Worm (Caenorhabditis elegans): ENCODE results near the gene irld-67.

Gene irld-67

DNA sequence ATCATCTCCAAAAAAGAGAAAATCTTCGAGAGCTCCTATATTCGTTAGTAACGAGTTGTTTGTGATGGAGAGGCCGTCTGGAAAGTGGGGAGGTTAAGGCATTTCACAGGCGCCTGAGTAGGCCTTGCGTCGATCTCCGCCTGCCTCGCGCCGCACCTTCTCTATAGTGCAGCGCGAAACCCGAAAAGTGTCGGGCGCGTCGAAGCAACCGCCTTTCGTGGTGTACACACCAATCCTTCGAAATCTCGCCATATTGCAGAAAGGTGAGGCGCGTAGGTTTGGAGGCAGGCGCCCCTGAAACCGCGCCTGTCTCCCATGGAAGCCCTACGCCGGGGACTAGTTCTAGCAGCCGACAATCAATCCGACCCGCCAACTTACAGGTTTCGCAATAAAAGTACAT is 4.4 kb downstream of the irld-67 start:
- TF ChIP-seq zim-3 (tag; optimal IDR thresholded peaks at IDR 0.05) (no peak), ztf-28 (GFP tag; IDR thresholded peaks at IDR 0.05) (0 out of 2 replicates have a peak, but pooled peaks have one; percentile 10), hlh-26 (GFP tag; conservative IDR thresholded peaks at IDR 0.05) (no peak), snpc-1.1 (tag; optimal IDR thresholded peaks at IDR 0.05; ENCODE audit: insufficient read depth) (peak; percentile 54), zfh-2 (GFP tag; conservative IDR thresholded peaks at IDR 0.05) (peak; percentile 81)

ce11 chrII:2927533-2927932 is 6.7 kb downstream of the irld-67 start, which contains the start of the genes ZK355.3 and ZK355.8:
Gene ZK355.3 (minus strand): TSS chrII:2927633.
Gene ZK355.8 (plus strand): TSS chrII:2927804.
- no peak for TF ChIP-seq snpc-3.4 (tag; optimal IDR thresholded peaks at IDR 0.05)
- peak; percentile 49 for TF ChIP-seq zfh-2 (GFP tag; conservative IDR thresholded peaks at IDR 0.05)

ce11 chrII:2925806-2926558 is 8.3 kb downstream of the irld-67 start:
- TF ChIP-seq Y53G8AR.9 (GFP tag; conservative IDR thresholded peaks at IDR 0.05), result no peak
- no peak for TF ChIP-seq rec-8 (tag; optimal IDR thresholded peaks at IDR 0.05)
- TF ChIP-seq sea-2 (GFP tag; IDR thresholded peaks at IDR 0.05), result no peak
- no peak for TF ChIP-seq hsf-1 (GFP tag; IDR thresholded peaks at IDR 0.05)
- TF ChIP-seq mcd-1 (GFP tag; IDR thresholded peaks at IDR 0.05), result 0 out of 2 replicates have a peak, but pooled peaks have one; percentile 28
- TF ChIP-seq lin-35 (GFP tag; optimal IDR thresholded peaks at IDR 0.05), result no peak
- no peak for TF ChIP-seq efl-1 (GFP tag; optimal IDR thresholded peaks at IDR 0.05)
- peak; percentile 15 for TF ChIP-seq F10E7.11 (tag; optimal IDR thresholded peaks at IDR 0.05)
- no peak for TF ChIP-seq F52B5.7 (tag; optimal IDR thresholded peaks at IDR 0.05)
- no peak for TF ChIP-seq ceh-27 (GFP tag; optimal IDR thresholded peaks at IDR 0.05)
- TF ChIP-seq chd-7 (tag; optimal IDR thresholded peaks at IDR 0.05), result no peak
- TF ChIP-seq egl-18 (GFP tag; IDR thresholded peaks at IDR 0.05), result no peak
- TF ChIP-seq egrh-3 (GFP tag; IDR thresholded peaks at IDR 0.05), result peak; percentile 72
- no peak for TF ChIP-seq ztf-28 (GFP tag; IDR thresholded peaks at IDR 0.05)
- TF ChIP-seq bed-1 (GFP tag; IDR thresholded peaks at IDR 0.05), result no peak
- no peak for TF ChIP-seq madf-6 (GFP tag; IDR thresholded peaks at IDR 0.05)
- TF ChIP-seq cebp-1 (GFP tag; IDR thresholded peaks at IDR 0.05), result no peak
- TF ChIP-seq cebp-1 (tag; optimal IDR thresholded peaks at IDR 0.05), result no peak
- no peak for TF ChIP-seq let-607 (tag; optimal IDR thresholded peaks at IDR 0.05)
- TF ChIP-seq B0019.2 (GFP tag; conservative IDR thresholded peaks at IDR 0.05), result no peak
- TF ChIP-seq unc-62 (GFP tag; optimal IDR thresholded peaks at IDR 0.05), result no peak
- TF ChIP-seq ztf-3 (GFP tag; optimal IDR thresholded peaks at IDR 0.05), result no peak
- no peak for TF ChIP-seq let-526 (GFP tag; IDR thresholded peaks at IDR 0.05)
- TF ChIP-seq aptf-3 (GFP tag; IDR thresholded peaks at IDR 0.05), result 0 out of 2 replicates have a peak, but pooled peaks have one; percentile 7
- TF ChIP-seq snpc-1.1 (tag; optimal IDR thresholded peaks at IDR 0.05; ENCODE audit: insufficient read depth), result no peak
- TF ChIP-seq ets-4 (GFP tag; optimal IDR thresholded peaks at IDR 0.05), result peak; percentile 3
- TF ChIP-seq mel-28 (tag; optimal IDR thresholded peaks at IDR 0.05; ENCODE audit: borderline replicate concordance), result no peak
- no peak for TF ChIP-seq F23B12.7 (tag; optimal IDR thresholded peaks at IDR 0.05; ENCODE audit: insufficient read depth)
- TF ChIP-seq pha-4 (tag; optimal IDR thresholded peaks at IDR 0.05), result no peak
- peak; percentile 68 for TF ChIP-seq zfh-2 (GFP tag; conservative IDR thresholded peaks at IDR 0.05)

Data from whole organism, young adult.